In the genomic region with DNA sequence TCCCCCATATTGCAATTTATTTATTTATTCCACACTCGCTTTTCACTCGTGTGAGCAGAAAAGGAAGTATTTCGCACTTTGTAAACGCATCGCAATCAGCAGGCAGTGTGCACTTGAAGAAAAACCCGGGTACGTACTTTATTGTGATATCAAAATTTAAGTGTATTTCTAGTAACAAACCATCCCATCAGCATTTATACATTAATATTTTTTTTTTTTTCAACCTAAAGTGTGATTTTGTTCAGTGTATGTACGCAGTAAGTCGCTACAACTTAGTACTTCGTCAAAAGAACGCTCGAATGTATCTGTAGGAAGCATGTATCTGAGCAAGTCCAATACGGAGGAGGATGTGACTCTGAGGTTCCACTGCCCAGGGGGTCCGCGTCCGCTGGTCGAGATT, we compare ENCODE assay signal across 3 fruit fly cellular contexts.
TF ChIP-seq lines count a peak whose summit lies in the region.

No protein-coding gene starts in this region.

TF ChIP-seq in whole organism, embryonic, 481 proteins besides CTCF, POLR2A, EP300 and RAD21 (continued from another document and continues in another):
- no peak for TF ChIP-seq tna (GFP tag; IDR thresholded peaks at IDR 0.05; lab: Robert Waterston, UW; ENCODE audit: partially characterized antibody)
- no peak for TF ChIP-seq CG13775 (GFP tag; optimal IDR thresholded peaks at IDR 0.05; lab: Kevin White, UChicago)
- TF ChIP-seq E2f1 (GFP tag; IDR thresholded peaks at IDR 0.05; lab: Robert Waterston, UW): no peak
- no peak for TF ChIP-seq CG7556 (GFP tag; optimal IDR thresholded peaks at IDR 0.05; lab: Kevin White, UChicago)
- TF ChIP-seq kni (GFP tag; optimal IDR thresholded peaks at IDR 0.05; lab: Kevin White, UChicago): no peak
- TF ChIP-seq CG3281 (GFP tag; optimal IDR thresholded peaks at IDR 0.05; lab: Kevin White, UChicago): no peak
- TF ChIP-seq CG5953 (GFP tag; IDR thresholded peaks at IDR 0.05; lab: Robert Waterston, UW): no peak
- TF ChIP-seq Hr51 (GFP tag; optimal IDR thresholded peaks at IDR 0.05; lab: Kevin White, UChicago): no peak
- TF ChIP-seq CoRest (tag; optimal IDR thresholded peaks at IDR 0.05; lab: Kevin White, UChicago): no peak
- no peak for TF ChIP-seq Jarid2 (GFP tag; optimal IDR thresholded peaks at IDR 0.05; lab: Kevin White, UChicago)
- TF ChIP-seq Pdp1 (GFP tag; optimal IDR thresholded peaks at IDR 0.05; lab: Kevin White, UChicago): peak in 1 of 2 experiments; percentile 17
- no peak for TF ChIP-seq CG16863 (GFP tag; optimal IDR thresholded peaks at IDR 0.05; lab: Kevin White, UChicago)
- no peak for TF ChIP-seq Aef1 (GFP tag; IDR thresholded peaks at IDR 0.05; lab: Robert Waterston, UW)
- no peak for TF ChIP-seq ab (GFP tag; optimal IDR thresholded peaks at IDR 0.05; lab: Kevin White, UChicago)
- no peak for TF ChIP-seq CG12659 (GFP tag; optimal IDR thresholded peaks at IDR 0.05; lab: Kevin White, UChicago)
- no peak for TF ChIP-seq Usf (GFP tag; optimal IDR thresholded peaks at IDR 0.05; lab: Kevin White, UChicago)
- peak in 1 of 2 experiments; percentile 44 for TF ChIP-seq chif (GFP tag; optimal IDR thresholded peaks at IDR 0.05; lab: Kevin White, UChicago)
- no peak for TF ChIP-seq salm (tag; optimal IDR thresholded peaks at IDR 0.05; lab: Kevin White, UChicago)
- TF ChIP-seq CG6175 (GFP tag; IDR thresholded peaks at IDR 0.05; lab: Robert Waterston, UW): no peak
- no peak for TF ChIP-seq CG10462 (GFP tag; optimal IDR thresholded peaks at IDR 0.05; lab: Kevin White, UChicago)
- TF ChIP-seq btn (GFP tag; optimal IDR thresholded peaks at IDR 0.05; lab: Kevin White, UChicago): no peak
- TF ChIP-seq Sox102F (GFP tag; optimal IDR thresholded peaks at IDR 0.05; lab: Kevin White, UChicago): no peak
- no peak for TF ChIP-seq CG7786 (GFP tag; optimal IDR thresholded peaks at IDR 0.05; lab: Kevin White, UChicago)
- TF ChIP-seq B-H2 (GFP tag; optimal IDR thresholded peaks at IDR 0.05; lab: Kevin White, UChicago): no peak
- TF ChIP-seq CG18262 (tag; optimal IDR thresholded peaks at IDR 0.05; lab: Kevin White, UChicago): peak; percentile 13
- TF ChIP-seq zen (tag; optimal IDR thresholded peaks at IDR 0.05; lab: Kevin White, UChicago): peak; percentile 11
- TF ChIP-seq CG18619 (GFP tag; optimal IDR thresholded peaks at IDR 0.05; lab: Kevin White, UChicago): no peak
- TF ChIP-seq lov (optimal IDR thresholded peaks at IDR 0.05; lab: Kevin White, UChicago): no peak
- no peak for TF ChIP-seq lov (GFP tag; IDR thresholded peaks at IDR 0.05; lab: Robert Waterston, UW)
- TF ChIP-seq ase (GFP tag; IDR thresholded peaks at IDR 0.05; lab: Robert Waterston, UW): no peak
- TF ChIP-seq Sox100B (GFP tag; optimal IDR thresholded peaks at IDR 0.05; lab: Kevin White, UChicago): no peak
- TF ChIP-seq bbx (GFP tag; IDR thresholded peaks at IDR 0.05; lab: Robert Waterston, UW; ENCODE audit: partially characterized antibody): no peak
- no peak for TF ChIP-seq Abd-B (GFP tag; optimal IDR thresholded peaks at IDR 0.05; lab: Kevin White, UChicago)
- TF ChIP-seq CG6689 (GFP tag; IDR thresholded peaks at IDR 0.05; lab: Robert Waterston, UW): peak; percentile 30; the same call in 1 of the 2 replicates
- TF ChIP-seq sna (GFP tag; IDR thresholded peaks at IDR 0.05; lab: Robert Waterston, UW; ENCODE audit: partially characterized antibody): no peak
- no peak for TF ChIP-seq Bdp1 (GFP tag; optimal IDR thresholded peaks at IDR 0.05; lab: Kevin White, UChicago)
- TF ChIP-seq Med (GFP tag; lab: Kevin White, UChicago): peak; percentile 64
- TF ChIP-seq sim (GFP tag; IDR thresholded peaks at IDR 0.05; lab: Robert Waterston, UW): 0 out of 2 replicates have a peak, but pooled peaks have one; percentile 34
- no peak for TF ChIP-seq Sry-δ (GFP tag; optimal IDR thresholded peaks at IDR 0.05; lab: Kevin White, UChicago)
- no peak for TF ChIP-seq CG2889 (GFP tag; IDR thresholded peaks at IDR 0.05; lab: Robert Waterston, UW)
- no peak for TF ChIP-seq CG7357 (GFP tag; IDR thresholded peaks at IDR 0.05; lab: Robert Waterston, UW)
- TF ChIP-seq fd3F (GFP tag; optimal IDR thresholded peaks at IDR 0.05; lab: Kevin White, UChicago): no peak
- TF ChIP-seq TFAM (GFP tag; optimal IDR thresholded peaks at IDR 0.05; lab: Kevin White, UChicago): no peak
- TF ChIP-seq ranshi (GFP tag; IDR thresholded peaks at IDR 0.05; lab: Robert Waterston, UW): no peak

TF ChIP-seq in whole organism, prepupa, 60 proteins besides CTCF, POLR2A, EP300 and RAD21 (continued from another document):
- TF ChIP-seq eg (GFP tag; IDR thresholded peaks at IDR 0.05; lab: Robert Waterston, UW): no peak
- no peak for TF ChIP-seq CG6854 (GFP tag; optimal IDR thresholded peaks at IDR 0.05; lab: Kevin White, UChicago)
- peak; percentile 21 for TF ChIP-seq CG7368 (GFP tag; optimal IDR thresholded peaks at IDR 0.05; lab: Kevin White, UChicago)
- no peak for TF ChIP-seq CG15336 (GFP tag; IDR thresholded peaks at IDR 0.05; lab: Robert Waterston, UW)
- peak; percentile 24 for TF ChIP-seq spab (GFP tag; optimal IDR thresholded peaks at IDR 0.05; lab: Kevin White, UChicago)
- peak; percentile 42 for TF ChIP-seq Sox14 (GFP tag; optimal IDR thresholded peaks at IDR 0.05; lab: Kevin White, UChicago)
- no peak for TF ChIP-seq CG8319 (GFP tag; optimal IDR thresholded peaks at IDR 0.05; lab: Kevin White, UChicago)
- TF ChIP-seq fd85E (GFP tag; optimal IDR thresholded peaks at IDR 0.05; lab: Kevin White, UChicago): no peak
- TF ChIP-seq pdm3 (GFP tag; optimal IDR thresholded peaks at IDR 0.05; lab: Kevin White, UChicago): peak; percentile 10
- TF ChIP-seq Eip93F (GFP tag; optimal IDR thresholded peaks at IDR 0.05; lab: Kevin White, UChicago): no peak
- 0 out of 2 replicates have a peak, but pooled peaks have one; percentile 16 for TF ChIP-seq Gug (GFP tag; IDR thresholded peaks at IDR 0.05; lab: Robert Waterston, UW)
- peak; percentile 79 for TF ChIP-seq svp (GFP tag; lab: Kevin White, UChicago)
- no peak for TF ChIP-seq Lpt (GFP tag; optimal IDR thresholded peaks at IDR 0.05; lab: Kevin White, UChicago)
- TF ChIP-seq Ets21C (GFP tag; optimal IDR thresholded peaks at IDR 0.05; lab: Kevin White, UChicago): no peak
- TF ChIP-seq esn (GFP tag; optimal IDR thresholded peaks at IDR 0.05; lab: Kevin White, UChicago): peak; percentile 60
- TF ChIP-seq Sox102F (GFP tag; optimal IDR thresholded peaks at IDR 0.05; lab: Kevin White, UChicago): peak; percentile 50
- peak; percentile 38 for TF ChIP-seq lz (GFP tag; optimal IDR thresholded peaks at IDR 0.05; lab: Kevin White, UChicago)
- TF ChIP-seq CG10631 (GFP tag; optimal IDR thresholded peaks at IDR 0.05; lab: Kevin White, UChicago): peak; percentile 38
- peak; percentile 2 for TF ChIP-seq vri (GFP tag; optimal IDR thresholded peaks at IDR 0.05; lab: Kevin White, UChicago)
- TF ChIP-seq OdsH (GFP tag; optimal IDR thresholded peaks at IDR 0.05; lab: Kevin White, UChicago): peak; percentile 27
- peak; percentile 49 for TF ChIP-seq Ets96B (tag; optimal IDR thresholded peaks at IDR 0.05; lab: Kevin White, UChicago)
- no peak for TF ChIP-seq Blimp-1 (GFP tag; optimal IDR thresholded peaks at IDR 0.05; lab: Kevin White, UChicago)
- no peak for TF ChIP-seq CG11902 (GFP tag; optimal IDR thresholded peaks at IDR 0.05; lab: Kevin White, UChicago)
- peak; percentile 71; the same call in 1 of the 3 replicates for TF ChIP-seq CG6163 (GFP tag; IDR thresholded peaks at IDR 0.05; lab: Robert Waterston, UW)
- TF ChIP-seq net (GFP tag; optimal IDR thresholded peaks at IDR 0.05; lab: Kevin White, UChicago): no peak
- TF ChIP-seq CG1621 (tag; optimal IDR thresholded peaks at IDR 0.05; lab: Kevin White, UChicago): peak; percentile 16
- TF ChIP-seq CG6792 (GFP tag; optimal IDR thresholded peaks at IDR 0.05; lab: Kevin White, UChicago): no peak
- peak; percentile 71 for TF ChIP-seq CG3919 (GFP tag; optimal IDR thresholded peaks at IDR 0.05; lab: Kevin White, UChicago)
- peak; percentile 48 for TF ChIP-seq CG10669 (GFP tag; optimal IDR thresholded peaks at IDR 0.05; lab: Kevin White, UChicago)
- TF ChIP-seq dac (GFP tag; optimal IDR thresholded peaks at IDR 0.05; lab: Kevin White, UChicago): no peak
- TF ChIP-seq ss (GFP tag; optimal IDR thresholded peaks at IDR 0.05; lab: Kevin White, UChicago): no peak
- TF ChIP-seq cyc (GFP tag; optimal IDR thresholded peaks at IDR 0.05; lab: Kevin White, UChicago): peak; percentile 53
- TF ChIP-seq CG3032 (tag; optimal IDR thresholded peaks at IDR 0.05; lab: Kevin White, UChicago): peak; percentile 31
- TF ChIP-seq fkh (GFP tag; optimal IDR thresholded peaks at IDR 0.05; lab: Kevin White, UChicago): no peak
- TF ChIP-seq CG34406 (GFP tag; optimal IDR thresholded peaks at IDR 0.05; lab: Kevin White, UChicago): no peak
- TF ChIP-seq Smox (GFP tag; optimal IDR thresholded peaks at IDR 0.05; lab: Kevin White, UChicago): peak; percentile 50
- no peak for TF ChIP-seq CG8632 (GFP tag; optimal IDR thresholded peaks at IDR 0.05; lab: Kevin White, UChicago)

TF ChIP-seq in whole organism, wandering third instar larva, 38 proteins besides CTCF, POLR2A, EP300 and RAD21 (continued from another document):
- TF ChIP-seq CG32264 (GFP tag; optimal IDR thresholded peaks at IDR 0.05; lab: Kevin White, UChicago) (no peak), ey (GFP tag; optimal IDR thresholded peaks at IDR 0.05; lab: Kevin White, UChicago) (peak; percentile 40), Hr83 (GFP tag; optimal IDR thresholded peaks at IDR 0.05; lab: Kevin White, UChicago; ENCODE audit: poor library complexity, severe bottlenecking) (no peak), tai (GFP tag; optimal IDR thresholded peaks at IDR 0.05; lab: Kevin White, UChicago) (no peak), Dif (GFP tag; optimal IDR thresholded peaks at IDR 0.05; lab: Kevin White, UChicago; ENCODE audit: partially characterized antibody) (no peak), Mio (GFP tag; optimal IDR thresholded peaks at IDR 0.05; lab: Kevin White, UChicago) (no peak), Dfd (GFP tag; optimal IDR thresholded peaks at IDR 0.05; lab: Kevin White, UChicago) (no peak), pan (optimal IDR thresholded peaks at IDR 0.05; lab: Kevin White, UChicago) (no peak)
